Fruit fly (Drosophila melanogaster) whole organism, larva: ENCODE results near the gene Muc30E.
A peak's percentile ranks its signal among the peaks of the same experiment; 100 is the strongest.

Experiments used
- noc ChIP-seq: fragments of 200-800 bp; sonication (Bioruptor generic); optimal IDR thresholded peaks from 3 replicates; lab custom pipeline; 2019; ENCODE audit warnings: missing biosample characterization, mild to moderate bottlenecking, missing genetic modification characterization, moderate library complexity

The Muc30E gene

DNA sequence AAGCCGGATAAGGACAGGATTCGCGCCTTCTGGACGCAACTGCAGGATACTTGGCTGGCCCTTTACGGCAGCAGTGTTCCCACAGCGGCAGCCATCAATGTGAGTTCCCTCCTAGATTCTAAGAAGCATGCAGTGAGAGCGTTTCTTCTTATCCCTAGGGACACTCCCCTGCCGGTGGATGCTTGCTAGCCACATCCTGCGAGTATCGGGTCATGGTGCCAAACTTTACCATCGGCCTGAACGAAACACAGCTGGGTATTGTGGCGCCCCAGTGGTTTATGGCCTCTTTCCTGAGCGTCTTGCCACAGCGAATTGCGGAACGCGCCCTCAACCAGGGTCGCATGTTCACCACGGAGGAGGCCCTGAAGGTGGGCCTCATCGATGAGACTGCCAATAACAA is 16.3 kb upstream of the Muc30E start:
- TF ChIP-seq noc (tag; lab: Kevin White, UChicago): no peak

DNA sequence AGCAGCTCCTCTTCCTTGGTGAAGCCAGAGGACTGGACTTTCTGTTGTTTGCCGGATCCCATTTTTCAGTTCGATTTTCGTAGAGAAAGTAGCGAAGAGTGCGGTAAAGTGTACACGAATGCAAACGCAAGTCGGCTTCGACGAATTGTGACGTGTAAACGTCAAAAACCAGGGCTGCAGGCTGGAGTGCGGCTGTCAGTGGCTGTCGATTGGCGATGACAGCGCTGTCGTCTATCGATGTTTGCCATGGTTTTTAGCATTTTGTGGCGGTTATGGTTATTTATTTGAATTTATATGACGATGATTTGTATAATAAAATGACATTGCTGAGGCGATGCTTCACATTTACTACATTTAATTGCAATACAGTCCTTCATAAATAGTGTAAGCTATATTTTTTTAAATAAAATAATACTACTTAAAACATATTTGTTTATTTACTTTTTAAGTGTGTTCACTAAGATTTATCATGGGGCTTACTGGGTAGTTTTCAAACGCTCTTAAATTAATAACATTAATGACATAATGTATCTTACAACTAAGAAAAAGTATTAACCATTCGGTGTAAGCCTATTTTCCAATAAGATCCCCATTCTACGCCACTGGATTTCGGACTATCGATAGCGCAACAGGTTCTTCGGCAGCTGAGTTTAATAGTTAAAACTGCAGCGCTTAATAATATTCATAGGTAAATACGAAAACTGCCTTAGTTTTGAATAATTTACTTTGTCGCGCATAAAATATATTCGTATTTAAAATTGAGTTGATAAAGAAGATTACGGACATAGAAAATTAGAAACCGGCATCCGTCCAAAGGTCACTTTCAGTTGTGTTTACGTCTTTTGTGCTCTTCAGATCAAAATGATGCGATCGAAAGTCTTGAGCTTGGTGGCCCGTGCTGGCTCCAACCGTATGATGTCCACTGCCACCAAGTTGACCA is 15.4 kb upstream of the Muc30E start, which contains the start of the genes CG5885 and CG4598:
TSS of gene CG5885 (minus strand) at position 311 of the 940 bp plus-strand sequence.
TSS of gene CG4598 (plus strand) at position 599 of the 940 bp plus-strand sequence.
- peak; percentile 68 for TF ChIP-seq noc (tag; lab: Kevin White, UChicago)

DNA sequence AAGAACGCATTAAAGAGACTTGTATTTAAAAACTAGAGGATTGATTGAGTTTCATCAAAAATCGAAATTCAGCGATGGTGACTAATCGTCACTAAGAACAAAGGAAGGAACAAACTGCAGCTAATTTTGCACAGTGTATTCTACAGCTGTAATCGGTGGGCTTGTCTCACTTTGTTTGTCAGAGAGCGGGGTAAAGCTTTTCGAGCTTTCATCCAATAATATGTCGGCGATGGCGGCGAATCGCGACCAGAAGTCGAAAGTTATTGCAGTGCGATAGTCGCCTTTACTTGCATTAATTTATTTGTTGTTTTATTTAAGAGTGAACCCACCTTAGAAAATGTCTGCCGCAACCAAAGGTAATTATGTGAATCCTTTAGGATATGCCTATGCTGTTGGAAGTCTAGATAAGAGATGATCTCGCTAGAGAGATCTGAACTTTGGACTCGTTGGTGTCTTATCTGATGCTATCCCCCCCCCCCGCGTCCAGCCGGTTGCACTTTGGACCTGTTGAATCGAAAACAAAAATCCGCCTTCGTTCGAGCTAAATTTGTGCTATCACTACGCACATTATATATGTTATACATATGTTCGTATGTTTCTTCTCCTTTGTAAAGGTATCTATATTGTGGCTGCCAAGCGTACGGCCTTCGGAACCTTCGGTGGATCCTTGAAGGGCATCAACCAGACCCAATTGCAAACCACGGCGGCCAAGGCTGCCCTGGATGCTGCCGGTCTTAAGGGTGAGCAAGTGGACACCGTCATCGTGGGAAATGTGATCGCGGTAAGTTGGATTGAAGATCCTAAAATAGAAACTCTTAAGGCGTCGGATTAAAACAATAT is 12.3 kb upstream of the Muc30E start, which contains the start of gene yip2:
TSS of gene yip2 (plus strand) at position 243 of the 840 bp plus-strand sequence.
- peak; percentile 70 for TF ChIP-seq noc (tag; lab: Kevin White, UChicago)

DNA sequence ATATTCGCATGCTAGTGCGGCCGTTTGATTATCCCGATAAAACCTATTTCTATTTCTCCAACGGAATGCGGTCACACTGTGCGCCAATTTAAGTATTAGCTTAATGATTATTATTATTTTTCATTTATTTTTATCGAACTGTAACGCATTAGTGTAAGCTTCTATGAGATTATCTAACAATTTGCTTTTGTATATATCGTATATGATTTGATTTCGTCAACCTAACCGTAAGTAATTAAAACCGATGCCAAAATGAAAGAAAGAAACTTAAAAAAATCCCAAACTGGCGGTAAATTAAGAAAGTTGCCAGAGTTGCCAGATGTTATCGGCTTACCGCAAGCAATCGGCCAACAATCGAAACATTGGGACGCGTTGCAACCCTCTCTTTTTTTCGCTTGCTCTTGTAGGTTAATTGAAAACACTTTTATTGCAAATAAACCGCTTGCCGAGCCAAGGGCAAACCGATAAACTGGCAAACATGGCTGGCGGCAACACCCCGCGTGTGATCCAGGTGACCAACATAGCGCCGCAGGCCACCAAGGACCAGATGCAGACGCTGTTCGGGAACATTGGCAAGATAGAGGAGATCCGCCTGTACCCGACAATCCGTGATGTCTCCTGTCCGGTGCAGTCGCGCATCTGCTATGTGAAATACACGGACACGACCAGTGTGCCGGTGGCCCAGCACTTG is 9.8 kb upstream of the Muc30E start, which contains the start of the genes Etl1 and Srp54:
TSS of gene Etl1 (minus strand) at position 39 of the 691 bp plus-strand sequence.
TSS of gene Srp54 (plus strand) at position 342 of the 691 bp plus-strand sequence.
- TF ChIP-seq noc (tag; lab: Kevin White, UChicago): no peak

DNA sequence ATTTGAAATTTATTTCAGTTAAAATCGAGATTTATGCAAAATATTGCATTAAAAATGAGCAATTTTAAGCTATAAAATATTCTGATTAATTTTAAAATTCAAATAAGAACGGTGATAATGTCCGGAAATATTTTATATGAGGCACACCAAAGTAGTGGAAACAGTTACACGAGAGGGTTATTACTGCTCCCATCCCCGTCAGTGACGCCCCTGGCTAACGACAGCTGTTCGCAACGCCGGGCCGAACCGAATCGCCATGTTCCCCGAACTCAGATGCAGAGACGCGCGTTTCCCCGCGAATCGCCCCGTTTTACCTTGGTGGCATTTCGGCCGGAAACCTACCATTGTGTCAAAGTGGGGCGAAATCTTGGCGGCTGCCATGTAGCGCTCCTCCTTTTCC is 8.9 kb upstream of the Muc30E start:
- TF ChIP-seq noc (tag; lab: Kevin White, UChicago): peak; percentile 25

DNA sequence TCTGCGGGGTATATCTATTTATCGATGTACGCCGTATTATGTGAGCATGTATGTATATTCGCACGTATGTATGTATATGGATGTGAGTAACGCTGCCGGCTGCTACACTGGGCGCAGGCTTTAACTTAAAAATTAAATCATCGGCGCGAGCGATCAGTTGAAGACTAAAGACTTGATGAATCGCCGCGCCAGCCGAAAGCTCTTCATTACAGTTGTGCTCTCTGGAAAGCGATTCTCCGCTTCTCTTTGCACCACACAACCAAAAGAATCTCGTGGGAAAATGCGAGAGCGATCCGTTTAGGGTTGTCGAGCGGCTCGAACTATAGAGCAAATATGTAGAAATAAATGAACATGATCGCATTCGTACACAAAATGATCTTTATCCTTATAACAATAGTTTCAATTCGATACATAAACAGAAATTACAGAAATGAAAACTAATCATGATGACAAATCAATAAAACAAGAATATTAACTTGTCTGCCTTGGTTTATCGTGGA is 5.6 kb upstream of the Muc30E start, which contains the start of gene CG13124:
TSS of gene CG13124 (minus strand) at position 166 of the 500 bp plus-strand sequence.
- TF ChIP-seq noc (tag; lab: Kevin White, UChicago): no peak

DNA sequence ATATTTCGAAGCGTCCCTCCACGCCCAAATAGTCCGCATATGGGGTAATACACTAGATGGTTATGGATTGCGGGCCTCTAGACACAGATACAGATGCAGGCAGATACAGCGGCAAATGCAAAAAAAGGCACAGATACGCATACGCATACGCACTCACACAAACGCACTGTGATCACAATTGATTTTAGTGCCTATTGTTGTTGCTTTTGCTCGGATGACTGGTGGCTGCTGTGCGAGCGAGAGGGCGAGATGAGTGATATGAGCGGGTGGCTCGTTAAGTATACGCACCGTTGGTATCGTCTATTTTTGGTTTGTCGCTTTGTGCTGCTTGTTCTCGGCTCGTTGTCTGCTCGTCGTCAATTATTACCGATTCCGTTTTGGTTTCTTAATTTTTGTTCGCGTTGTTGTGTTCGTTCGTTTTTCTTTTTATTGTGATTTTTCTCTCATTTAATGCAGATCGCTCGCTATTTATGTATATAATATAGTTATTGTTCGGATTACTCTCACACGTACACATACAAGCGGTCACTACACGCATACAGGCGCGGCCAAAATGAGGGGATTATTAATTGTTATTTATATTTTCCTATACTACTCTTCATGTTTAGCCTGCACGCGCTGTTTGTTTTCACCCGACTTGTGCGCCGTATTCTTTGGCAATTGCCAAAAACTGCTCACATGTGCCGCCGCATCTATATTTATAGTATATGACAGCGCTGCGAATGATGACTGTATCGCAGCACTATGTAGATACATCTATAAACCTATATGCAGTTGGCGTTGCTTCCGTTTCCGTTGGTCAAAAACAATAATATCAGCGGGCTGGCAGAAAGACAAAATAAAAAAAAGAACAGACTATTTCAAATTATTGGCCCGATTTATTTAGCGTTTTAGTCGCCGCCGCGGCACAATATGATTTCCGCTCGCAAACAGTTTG is 4.7 kb upstream of the Muc30E start:
- TF ChIP-seq noc (tag; lab: Kevin White, UChicago): no peak

DNA sequence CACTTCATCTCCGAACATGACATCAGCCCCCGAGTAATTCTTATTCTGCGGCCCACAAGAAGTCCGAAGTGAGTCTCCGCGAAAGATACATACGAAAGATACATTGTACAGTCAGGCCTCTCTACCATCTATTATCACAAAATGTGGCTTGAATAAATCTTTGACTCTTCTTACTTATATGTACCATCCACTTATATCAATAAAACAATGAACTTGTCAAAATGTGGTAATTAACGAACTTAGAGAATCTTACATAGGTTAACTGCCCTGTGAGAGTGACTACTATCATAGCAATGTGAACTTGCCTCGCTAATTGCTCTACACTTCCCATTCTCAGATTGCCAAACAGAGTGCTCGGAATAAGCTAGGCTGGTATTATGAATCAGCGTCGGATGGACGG is 3.7 kb upstream of the Muc30E start:
- TF ChIP-seq noc (tag; lab: Kevin White, UChicago): no peak

DNA sequence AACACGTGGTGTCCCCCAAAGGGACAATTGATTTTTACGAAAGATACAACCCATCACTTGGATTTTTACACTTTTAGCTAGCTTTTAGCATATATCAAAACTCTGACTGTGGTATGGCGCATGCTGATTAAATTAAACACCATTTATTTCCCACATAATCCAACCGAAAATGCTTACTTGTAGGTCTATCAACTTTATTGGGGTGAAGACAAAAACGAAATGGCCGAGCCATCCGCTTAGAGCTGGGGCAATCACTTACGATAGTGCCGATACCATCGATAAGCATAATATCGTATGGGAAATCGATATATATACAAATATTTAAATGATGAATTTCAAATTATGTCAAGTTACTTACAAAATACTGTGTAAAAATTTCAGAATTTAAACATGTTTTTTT is 5.6 kb downstream of the Muc30E start, which contains the start of gene RpS2:
TSS of gene RpS2 (minus strand) at position 257 of the 400 bp plus-strand sequence.
- TF ChIP-seq noc (tag; lab: Kevin White, UChicago): peak; percentile 20

DNA sequence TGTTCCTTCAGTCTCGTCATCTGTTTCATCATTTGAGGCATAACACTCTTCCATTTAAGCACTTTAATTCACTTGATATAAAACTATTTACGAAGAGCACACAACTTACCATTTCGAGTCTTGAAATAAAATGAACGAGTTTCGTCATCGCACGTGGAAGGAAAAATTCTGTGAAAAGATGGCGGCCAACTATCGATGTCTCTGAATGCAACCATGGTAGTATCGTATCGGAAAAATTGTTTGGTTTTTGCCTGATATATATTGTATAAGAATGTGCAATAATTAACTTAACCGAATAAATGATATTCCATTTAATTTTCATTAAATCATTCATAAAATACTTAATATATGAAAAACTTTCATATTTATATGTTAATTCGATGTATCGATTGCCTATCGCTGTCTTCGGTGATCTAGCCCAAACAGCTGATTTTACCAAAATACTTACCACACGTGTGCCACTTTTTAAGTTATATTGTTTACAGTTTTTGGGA is 8.0 kb downstream of the Muc30E start, which contains the start of gene Bka:
TSS of gene Bka (plus strand) at position 417 of the 494 bp plus-strand sequence.
- TF ChIP-seq noc (tag; lab: Kevin White, UChicago): peak; percentile 52

DNA sequence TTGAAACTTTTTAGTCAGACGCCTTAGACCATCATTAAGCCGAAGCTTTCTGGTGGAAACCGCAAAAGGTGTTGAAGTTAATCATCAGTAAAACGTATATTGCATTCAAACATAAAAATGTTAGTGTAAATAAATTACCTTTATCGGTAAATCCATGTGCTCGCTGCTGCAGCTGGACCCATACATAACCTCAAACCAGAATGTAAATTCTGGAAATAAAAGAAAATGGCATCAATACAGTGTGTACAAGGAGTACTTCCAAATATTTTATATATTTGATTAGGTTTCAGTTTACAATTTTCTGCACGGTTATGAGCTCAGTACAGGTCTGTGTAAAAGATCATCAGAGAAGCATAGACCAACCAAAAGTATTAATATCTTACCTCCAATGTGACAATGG is 8.7 kb downstream of the Muc30E start:
- no peak for TF ChIP-seq noc (tag; lab: Kevin White, UChicago)

DNA sequence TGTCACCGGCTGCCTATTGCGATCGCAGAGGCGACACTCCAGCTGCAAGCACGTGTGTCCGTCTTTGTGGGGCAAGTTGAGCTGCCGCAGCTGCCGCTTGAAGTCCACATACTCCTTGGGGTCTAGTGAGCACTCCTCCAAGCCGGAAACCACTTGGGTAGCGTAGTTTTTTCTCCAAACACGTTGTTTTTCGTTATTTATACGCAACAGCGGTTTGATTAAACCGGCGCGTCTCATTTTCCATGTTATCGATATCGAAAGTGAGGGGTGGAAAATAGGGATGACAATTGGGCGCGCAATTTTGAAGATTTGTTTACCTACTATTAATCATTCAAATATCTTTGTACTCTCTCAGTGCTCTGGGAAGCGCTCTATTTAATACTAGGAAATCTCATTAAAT is 9.7 kb downstream of the Muc30E start, which contains the start of gene mtDNA-helicase:
TSS of gene mtDNA-helicase (minus strand) at position 264 of the 400 bp plus-strand sequence.
- no peak for TF ChIP-seq noc (tag; lab: Kevin White, UChicago)

DNA sequence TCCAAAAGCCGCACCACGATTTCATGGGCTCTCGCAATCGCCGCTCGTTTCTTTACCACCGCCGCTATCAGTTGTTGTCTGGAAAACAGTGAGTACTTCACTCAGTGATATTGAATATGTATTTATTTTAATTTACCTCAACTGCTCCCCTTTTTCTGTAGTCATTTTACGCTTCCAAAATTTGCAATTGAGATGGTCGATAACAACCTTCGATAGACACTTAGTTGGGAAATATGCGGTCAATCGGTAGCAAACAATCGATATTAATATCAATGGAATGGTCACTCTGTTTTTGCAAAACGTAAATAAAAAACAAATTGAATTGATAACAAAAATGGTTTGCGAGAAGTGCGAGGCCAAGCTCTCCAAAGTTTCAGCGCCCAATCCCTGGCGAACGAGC is 12.4 kb downstream of the Muc30E start, which contains the start of the genes CG34183 and CG4537:
TSS of gene CG34183 (minus strand) at position 197 of the 400 bp plus-strand sequence.
TSS of gene CG4537 (plus strand) at position 310 of the 400 bp plus-strand sequence.
- no peak for TF ChIP-seq noc (tag; lab: Kevin White, UChicago)
